Fruit fly (Drosophila melanogaster) whole organism, prepupa: ENCODE results near the gene CG11878.

Experiments
- CG10631 ChIP-seq: fragments of 200-800 bp; sonication (Bioruptor generic); optimal IDR thresholded peaks from 2 replicates; lab custom pipeline; 2016; ENCODE audit warnings: missing biosample characterization, missing genetic modification characterization
- CG11294 ChIP-seq: fragments of 200-800 bp; sonication (Bioruptor generic); IDR thresholded peaks from 2 replicates; pipeline ENCODE4 v1.3.6; 2022; ENCODE audit warnings: missing biosample characterization, missing genetic modification characterization
- CG15336 ChIP-seq: fragments of 200-800 bp; sonication (Bioruptor generic); IDR thresholded peaks from 2 replicates; pipeline ENCODE4 v1.3.6; 2022; ENCODE audit warnings: missing biosample characterization, missing genetic modification characterization
- CG1621 ChIP-seq: fragments of 200-800 bp; sonication (Bioruptor generic); optimal IDR thresholded peaks from 3 replicates; lab custom pipeline; 2018; ENCODE audit warnings: missing biosample characterization, mild to moderate bottlenecking, missing genetic modification characterization
- CG16779 ChIP-seq: fragments of 200-800 bp; sonication (Bioruptor generic); optimal IDR thresholded peaks from 3 replicates; lab custom pipeline; 2017; ENCODE audit warnings: missing biosample characterization, mild to moderate bottlenecking, missing genetic modification characterization
- CG3032 ChIP-seq: fragments of 200-800 bp; optimal IDR thresholded peaks from 2 replicates; lab custom pipeline; 2019; ENCODE audit warnings: missing biosample characterization, mild to moderate bottlenecking, missing genetic modification characterization, moderate library complexity
- CG31627 ChIP-seq: fragments of 200-800 bp; sonication (Bioruptor generic); optimal IDR thresholded peaks from 3 replicates; lab custom pipeline; 2016; ENCODE audit warnings: missing biosample characterization, missing genetic modification characterization
- CG32006 ChIP-seq: fragments of 200-800 bp; sonication (Bioruptor generic); optimal IDR thresholded peaks from 3 replicates; lab custom pipeline; 2017; ENCODE audit warnings: missing biosample characterization, mild to moderate bottlenecking, missing genetic modification characterization
- CG34406 ChIP-seq: fragments of 200-800 bp; sonication (Bioruptor generic); optimal IDR thresholded peaks from 3 replicates; lab custom pipeline; 2016; ENCODE audit warnings: missing biosample characterization, missing genetic modification characterization
- CG3919 ChIP-seq: fragments of 200-800 bp; sonication (Bioruptor generic); optimal IDR thresholded peaks from 3 replicates; lab custom pipeline; 2016; ENCODE audit warnings: missing biosample characterization, missing genetic modification characterization
- CG4318 ChIP-seq: fragments of 200-800 bp; sonication (Bioruptor generic); optimal IDR thresholded peaks from 3 replicates; lab custom pipeline; 2017; ENCODE audit warnings: missing biosample characterization, mild to moderate bottlenecking, missing genetic modification characterization
- CG6163 ChIP-seq: fragments of 200-800 bp; sonication (Bioruptor generic); IDR thresholded peaks from 3 replicates; pipeline ENCODE4 v1.3.6; 2022; ENCODE audit warnings: missing biosample characterization, missing genetic modification characterization
- CG6276 ChIP-seq: fragments of 200-800 bp; sonication (Bioruptor generic); optimal IDR thresholded peaks from 2 replicates; lab custom pipeline; 2017; ENCODE audit warnings: missing biosample characterization, mild to moderate bottlenecking, missing genetic modification characterization
- CG6792 ChIP-seq: fragments of 200-800 bp; sonication (Bioruptor generic); optimal IDR thresholded peaks from 3 replicates; lab custom pipeline; 2016; ENCODE audit warnings: missing biosample characterization, missing genetic modification characterization
- CG7368 ChIP-seq: fragments of 200-800 bp; sonication (Bioruptor generic); optimal IDR thresholded peaks from 3 replicates; lab custom pipeline; 2016; ENCODE audit warnings: missing biosample characterization, missing genetic modification characterization
- CG8119 ChIP-seq: fragments of 200-800 bp; sonication (Bioruptor generic); IDR thresholded peaks from 3 replicates; pipeline ENCODE4 v1.3.6; 2022; ENCODE audit warnings: missing biosample characterization, missing genetic modification characterization
- CG8319 ChIP-seq: fragments of 200-800 bp; sonication (Bioruptor generic); optimal IDR thresholded peaks from 3 replicates; lab custom pipeline; 2016; ENCODE audit warnings: missing biosample characterization, missing genetic modification characterization
- CG8632 ChIP-seq: fragments of 200-800 bp; sonication (Bioruptor generic); optimal IDR thresholded peaks from 3 replicates; lab custom pipeline; 2016; ENCODE audit warnings: missing biosample characterization, missing genetic modification characterization
- Ets21C ChIP-seq: fragments of 200-800 bp; sonication (Bioruptor generic); optimal IDR thresholded peaks from 3 replicates; lab custom pipeline; 2016; ENCODE audit warnings: missing biosample characterization, missing genetic modification characterization
- Ets96B ChIP-seq: fragments of 200-800 bp; optimal IDR thresholded peaks from 2 replicates; lab custom pipeline; 2019; ENCODE audit warnings: missing biosample characterization, mild to moderate bottlenecking, missing genetic modification characterization, moderate library complexity
- Hr38 ChIP-seq: sonication (Bioruptor generic); optimal IDR thresholded peaks from 2 replicates; lab custom pipeline; 2016; ENCODE audit warnings: missing biosample characterization, missing genetic modification characterization
- Hr39 ChIP-seq: fragments of 200-800 bp; sonication (Bioruptor generic); optimal IDR thresholded peaks from 2 replicates; lab custom pipeline; 2016; ENCODE audit warnings: missing biosample characterization, missing genetic modification characterization
- Hr4 ChIP-seq: fragments of 200-800 bp; sonication (Bioruptor generic); optimal IDR thresholded peaks from 3 replicates; lab custom pipeline; 2016; ENCODE audit warnings: missing biosample characterization, missing genetic modification characterization
- Lpt ChIP-seq: fragments of 200-800 bp; sonication (Bioruptor generic); optimal IDR thresholded peaks from 3 replicates; lab custom pipeline; 2016; ENCODE audit warnings: missing biosample characterization, missing genetic modification characterization
- Met ChIP-seq: fragments of 200-800 bp; sonication (Bioruptor generic); optimal IDR thresholded peaks from 3 replicates; lab custom pipeline; 2016; ENCODE audit warnings: missing biosample characterization, missing genetic modification characterization
- OdsH ChIP-seq: fragments of 200-800 bp; sonication (Bioruptor generic); optimal IDR thresholded peaks from 3 replicates; lab custom pipeline; 2016; ENCODE audit warnings: missing biosample characterization, missing genetic modification characterization
- Smox ChIP-seq: fragments of 200-800 bp; sonication (Bioruptor generic); optimal IDR thresholded peaks from 3 replicates; lab custom pipeline; 2016; ENCODE audit warnings: missing biosample characterization, missing genetic modification characterization
- Sox102F ChIP-seq: fragments of 200-800 bp; sonication (Bioruptor generic); optimal IDR thresholded peaks from 2 replicates; lab custom pipeline; 2016; ENCODE audit warnings: missing biosample characterization, mild to moderate bottlenecking, missing genetic modification characterization
- Sox14 ChIP-seq: fragments of 200-800 bp; sonication (Bioruptor generic); optimal IDR thresholded peaks from 3 replicates; lab custom pipeline; 2016; ENCODE audit warnings: missing biosample characterization, missing genetic modification characterization
- Sox15 ChIP-seq: fragments of 200-800 bp; sonication (Bioruptor generic); optimal IDR thresholded peaks from 3 replicates; lab custom pipeline; 2016; ENCODE audit warnings: missing biosample characterization, missing genetic modification characterization
- achi ChIP-seq: fragments of 200-800 bp; sonication (Bioruptor generic); optimal IDR thresholded peaks from 3 replicates; lab custom pipeline; 2016; ENCODE audit warnings: missing biosample characterization, missing genetic modification characterization
- cyc ChIP-seq: fragments of 200-800 bp; sonication (Bioruptor generic); optimal IDR thresholded peaks from 3 replicates; lab custom pipeline; 2016; ENCODE audit warnings: missing biosample characterization, missing genetic modification characterization
- dac ChIP-seq: fragments of 200-800 bp; sonication (Bioruptor generic); optimal IDR thresholded peaks from 2 replicates; lab custom pipeline; 2017; ENCODE audit warnings: missing biosample characterization, mild to moderate bottlenecking, missing genetic modification characterization
- eg ChIP-seq: fragments of 200-800 bp; sonication (Bioruptor generic); IDR thresholded peaks from 3 replicates; pipeline ENCODE4 v1.3.6; 2022; ENCODE audit warnings: missing biosample characterization, missing genetic modification characterization
- esn ChIP-seq: fragments of 200-800 bp; sonication (Bioruptor generic); optimal IDR thresholded peaks from 2 replicates; lab custom pipeline; 2016; ENCODE audit warnings: missing biosample characterization, mild to moderate bottlenecking, missing genetic modification characterization, moderate library complexity
- fd59A ChIP-seq: fragments of 200-800 bp; sonication (Bioruptor generic); optimal IDR thresholded peaks from 2 replicates; lab custom pipeline; 2017; ENCODE audit warnings: missing biosample characterization, mild to moderate bottlenecking, missing genetic modification characterization, missing genetic modification reagents
- fd85E ChIP-seq: fragments of 200-800 bp; sonication (Bioruptor generic); optimal IDR thresholded peaks from 3 replicates; lab custom pipeline; 2016; ENCODE audit warnings: missing biosample characterization, missing genetic modification characterization
- lz ChIP-seq: fragments of 200-800 bp; sonication (Bioruptor generic); optimal IDR thresholded peaks from 3 replicates; lab custom pipeline; 2016; ENCODE audit warnings: missing biosample characterization, missing genetic modification characterization
- salr ChIP-seq, 2 experiments: fragments of 200-800 bp; sonication (Bioruptor generic); optimal IDR thresholded peaks; 3 replicates each; lab custom pipeline; 2016 to 2018; ENCODE audit warnings: missing biosample characterization in 2 of 2, missing genetic modification characterization in 2 of 2, mild to moderate bottlenecking in 1 of 2
- ss ChIP-seq, 2 experiments: fragments of 200-800 bp; sonication (Bioruptor generic); optimal IDR thresholded peaks; 2 replicates in 1 of 2; 3 replicates in 1 of 2; lab custom pipeline; 2017 to 2018; ENCODE audit warnings: mild to moderate bottlenecking in 2 of 2, missing biosample characterization in 2 of 2, missing genetic modification characterization in 2 of 2, moderate library complexity in 1 of 2
- svp ChIP-seq: fragments of 200-800 bp; sonication (Bioruptor generic); peaks from one replicate; lab custom pipeline; 2016; ENCODE audit warnings: missing biosample characterization, missing genetic modification characterization
- topi ChIP-seq: fragments of 200-800 bp; sonication (Bioruptor generic); optimal IDR thresholded peaks from 3 replicates; lab custom pipeline; 2016; ENCODE audit warnings: missing biosample characterization, missing genetic modification characterization
- vri ChIP-seq: fragments of 200-800 bp; sonication (Bioruptor generic); optimal IDR thresholded peaks from 3 replicates; lab custom pipeline; 2016; ENCODE audit warnings: missing biosample characterization, mild to moderate bottlenecking, missing genetic modification characterization

The CG11878 gene

DNA sequence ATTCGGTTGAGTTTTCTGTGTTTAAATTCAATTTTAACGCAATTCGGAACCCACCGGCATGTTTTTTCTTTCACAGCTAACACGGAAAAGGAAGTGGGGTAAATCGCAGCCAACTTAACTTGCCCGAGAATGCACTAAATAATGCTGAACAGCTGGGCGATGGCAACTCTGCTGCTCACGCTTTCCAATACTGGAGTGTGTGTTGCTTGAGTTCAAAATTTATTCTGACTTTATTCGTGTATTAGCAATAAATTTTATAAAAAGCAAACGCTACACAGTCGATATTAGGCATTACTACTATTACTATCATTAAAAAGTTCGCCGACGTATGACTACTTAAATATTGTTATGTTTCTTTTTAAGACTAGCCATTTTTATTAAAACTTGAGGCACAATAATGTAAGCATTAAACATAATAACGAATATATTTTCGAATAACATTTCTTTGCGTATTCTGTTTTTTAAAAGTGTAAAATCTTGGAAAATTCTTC, 26.2 kb upstream of the CG11878 start, which contains the start of the genes RpS27 and Nup37 (continued):
- 0 out of 2 replicates have a peak, but pooled peaks have one; percentile 24 for TF ChIP-seq CG15336 (GFP tag; lab: Robert Waterston, UW)
- peak; percentile 90 for TF ChIP-seq fd59A (GFP tag; lab: Kevin White, UChicago)
- TF ChIP-seq vri = peak; percentile 96
- peak; percentile 91 for TF ChIP-seq Smox
- TF ChIP-seq svp (GFP tag; lab: Kevin White, UChicago) = no peak
- TF ChIP-seq achi = peak; percentile 93
- TF ChIP-seq CG8632 (GFP tag; lab: Kevin White, UChicago) = peak; percentile 89
- no peak for TF ChIP-seq CG4318 (GFP tag; lab: Kevin White, UChicago)
- TF ChIP-seq CG10631 (GFP tag; lab: Kevin White, UChicago) = peak; percentile 88
- TF ChIP-seq CG6276 (GFP tag; lab: Kevin White, UChicago) = no peak
- peak; percentile 57; the same call in 2 of the 3 replicates for TF ChIP-seq CG8119 (GFP tag; lab: Robert Waterston, UW)
- peak; percentile 89 for TF ChIP-seq fd85E (GFP tag; lab: Kevin White, UChicago)
- TF ChIP-seq Hr4 = no peak
- peak; percentile 91 for TF ChIP-seq Sox14 (GFP tag; lab: Kevin White, UChicago)

- TF ChIP-seq lz (GFP tag; lab: Kevin White, UChicago) (no peak), esn (GFP tag; lab: Kevin White, UChicago) (peak; percentile 37), CG31627 (GFP tag; lab: Kevin White, UChicago) (peak; percentile 4), dac (GFP tag; lab: Kevin White, UChicago) (no peak), Hr39 (no peak), Lpt (GFP tag; lab: Kevin White, UChicago) (no peak), eg (GFP tag; lab: Robert Waterston, UW) (no peak)
Observed at dm6 chr3R:25249145-25250141, 24.2 kb upstream of the CG11878 start, which contains the start of gene Nup358. Gene Nup358 (plus strand): TSS chr3R:25249348.

- peak in 1 of 2 experiments; percentile 93 for TF ChIP-seq salr (GFP tag; optimal IDR thresholded peaks at IDR 0.05; lab: Kevin White, UChicago)
- peak; percentile 98 for TF ChIP-seq CG6163 (GFP tag; lab: Robert Waterston, UW)
- TF ChIP-seq esn (GFP tag; lab: Kevin White, UChicago) = peak; percentile 98
- peak; percentile 82 for TF ChIP-seq Hr38 (GFP tag; lab: Kevin White, UChicago)
- TF ChIP-seq CG3032 (tag; lab: Kevin White, UChicago) = peak; percentile 98
- TF ChIP-seq lz (GFP tag; lab: Kevin White, UChicago) = peak; percentile 98
- TF ChIP-seq Sox15 (GFP tag; lab: Kevin White, UChicago) = peak; percentile 96
- TF ChIP-seq CG15336 (GFP tag; lab: Robert Waterston, UW) = peak; percentile 93
- peak; percentile 94 for TF ChIP-seq dac (GFP tag; lab: Kevin White, UChicago)
- peak; percentile 96 for TF ChIP-seq CG32006
- peak; percentile 97 for TF ChIP-seq topi
- TF ChIP-seq Lpt (GFP tag; lab: Kevin White, UChicago) = peak; percentile 89
- TF ChIP-seq Sox14 (GFP tag; lab: Kevin White, UChicago) = peak; percentile 97
- peak; percentile 96 for TF ChIP-seq CG3919 (GFP tag; lab: Kevin White, UChicago)
- peak; percentile 94 for TF ChIP-seq Ets96B (tag; lab: Kevin White, UChicago)
- peak; percentile 97 for TF ChIP-seq Ets21C (GFP tag; lab: Kevin White, UChicago)
- peak; percentile 97 for TF ChIP-seq achi
- TF ChIP-seq OdsH (GFP tag; lab: Kevin White, UChicago) = peak; percentile 97
- no peak for TF ChIP-seq fd85E (GFP tag; lab: Kevin White, UChicago)
- peak; percentile 92 for TF ChIP-seq CG8632 (GFP tag; lab: Kevin White, UChicago)
- TF ChIP-seq CG6792 (GFP tag; lab: Kevin White, UChicago) = peak; percentile 94
- peak in 1 of 2 experiments; percentile 91 for TF ChIP-seq ss (GFP tag; optimal IDR thresholded peaks at IDR 0.05; lab: Kevin White, UChicago)
- TF ChIP-seq Sox102F (GFP tag; lab: Kevin White, UChicago) = no peak
- TF ChIP-seq cyc (GFP tag; lab: Kevin White, UChicago) = peak; percentile 97
- peak; percentile 97 for TF ChIP-seq Smox
- TF ChIP-seq CG7368 (GFP tag; lab: Kevin White, UChicago) = peak; percentile 93
- TF ChIP-seq CG1621 (tag; lab: Kevin White, UChicago) = peak; percentile 93
- peak; percentile 92 for TF ChIP-seq CG34406
- peak; percentile 97 for TF ChIP-seq CG11294 (GFP tag; lab: Robert Waterston, UW)
- TF ChIP-seq CG8319 (GFP tag; lab: Kevin White, UChicago) = peak; percentile 93
- peak; percentile 97 for TF ChIP-seq Met
- TF ChIP-seq CG16779 = no peak
Observed at dm6 chr3R:25258628-25259240, 14.9 kb upstream of the CG11878 start, which contains the start of gene CG11857. Gene CG11857 (plus strand): TSS chr3R:25258898.
